Fruit fly (Drosophila melanogaster) whole organism, prepupa: ENCODE data around the gene Sirt1.

Source experiments
- Blimp-1 ChIP-seq: fragments of 200-800 bp; sonication (Bioruptor generic); optimal IDR thresholded peaks from 3 replicates; lab custom pipeline; 2017; ENCODE audit warnings: missing biosample characterization, missing genetic modification characterization, mild to moderate bottlenecking, moderate library complexity, missing genetic modification reagents
- CG10631 ChIP-seq: fragments of 200-800 bp; sonication (Bioruptor generic); optimal IDR thresholded peaks from 2 replicates; lab custom pipeline; 2016; ENCODE audit warnings: missing biosample characterization, missing genetic modification characterization
- CG10669 ChIP-seq: fragments of 200-800 bp; sonication (Bioruptor generic); optimal IDR thresholded peaks from 3 replicates; lab custom pipeline; 2018; ENCODE audit warnings: missing biosample characterization, mild to moderate bottlenecking, missing genetic modification characterization, moderate library complexity
- CG11762 ChIP-seq: fragments of 200-800 bp; sonication (Bioruptor generic); optimal IDR thresholded peaks from 3 replicates; lab custom pipeline; 2016; ENCODE audit warnings: missing biosample characterization, missing genetic modification characterization; ENCODE audit not compliant: insufficient read depth
- CG11902 ChIP-seq: fragments of 200-800 bp; sonication (Bioruptor generic); optimal IDR thresholded peaks from 3 replicates; lab custom pipeline; 2016; ENCODE audit warnings: missing biosample characterization, missing genetic modification characterization
- CG1621 ChIP-seq: fragments of 200-800 bp; sonication (Bioruptor generic); optimal IDR thresholded peaks from 3 replicates; lab custom pipeline; 2018; ENCODE audit warnings: missing biosample characterization, mild to moderate bottlenecking, missing genetic modification characterization
- CG16779 ChIP-seq: fragments of 200-800 bp; sonication (Bioruptor generic); optimal IDR thresholded peaks from 3 replicates; lab custom pipeline; 2017; ENCODE audit warnings: missing biosample characterization, mild to moderate bottlenecking, missing genetic modification characterization
- CG3032 ChIP-seq: fragments of 200-800 bp; optimal IDR thresholded peaks from 2 replicates; lab custom pipeline; 2019; ENCODE audit warnings: missing biosample characterization, mild to moderate bottlenecking, missing genetic modification characterization, moderate library complexity
- CG31627 ChIP-seq: fragments of 200-800 bp; sonication (Bioruptor generic); optimal IDR thresholded peaks from 3 replicates; lab custom pipeline; 2016; ENCODE audit warnings: missing biosample characterization, missing genetic modification characterization
- CG3919 ChIP-seq: fragments of 200-800 bp; sonication (Bioruptor generic); optimal IDR thresholded peaks from 3 replicates; lab custom pipeline; 2016; ENCODE audit warnings: missing biosample characterization, missing genetic modification characterization
- CG4318 ChIP-seq: fragments of 200-800 bp; sonication (Bioruptor generic); optimal IDR thresholded peaks from 3 replicates; lab custom pipeline; 2017; ENCODE audit warnings: missing biosample characterization, mild to moderate bottlenecking, missing genetic modification characterization
- CG6163 ChIP-seq: fragments of 200-800 bp; sonication (Bioruptor generic); IDR thresholded peaks from 3 replicates; pipeline ENCODE4 v1.3.6; 2022; ENCODE audit warnings: missing biosample characterization, missing genetic modification characterization
- CG6792 ChIP-seq: fragments of 200-800 bp; sonication (Bioruptor generic); optimal IDR thresholded peaks from 3 replicates; lab custom pipeline; 2016; ENCODE audit warnings: missing biosample characterization, missing genetic modification characterization
- CG6808 ChIP-seq: fragments of 200-800 bp; sonication (Bioruptor generic); optimal IDR thresholded peaks from 3 replicates; lab custom pipeline; 2017; ENCODE audit warnings: missing biosample characterization, missing genetic modification characterization, mild to moderate bottlenecking, moderate library complexity, missing genetic modification reagents
- CG6854 ChIP-seq: fragments of 200-800 bp; sonication (Bioruptor generic); optimal IDR thresholded peaks from 2 replicates; lab custom pipeline; 2017; ENCODE audit warnings: missing biosample characterization, mild to moderate bottlenecking, missing genetic modification characterization
- CG7368 ChIP-seq: fragments of 200-800 bp; sonication (Bioruptor generic); optimal IDR thresholded peaks from 3 replicates; lab custom pipeline; 2016; ENCODE audit warnings: missing biosample characterization, missing genetic modification characterization
- CG8119 ChIP-seq: fragments of 200-800 bp; sonication (Bioruptor generic); IDR thresholded peaks from 3 replicates; pipeline ENCODE4 v1.3.6; 2022; ENCODE audit warnings: missing biosample characterization, missing genetic modification characterization
- CG8319 ChIP-seq: fragments of 200-800 bp; sonication (Bioruptor generic); optimal IDR thresholded peaks from 3 replicates; lab custom pipeline; 2016; ENCODE audit warnings: missing biosample characterization, missing genetic modification characterization
- CG8632 ChIP-seq: fragments of 200-800 bp; sonication (Bioruptor generic); optimal IDR thresholded peaks from 3 replicates; lab custom pipeline; 2016; ENCODE audit warnings: missing biosample characterization, missing genetic modification characterization
- CG9139 ChIP-seq: fragments of 200-800 bp; sonication (Bioruptor generic); optimal IDR thresholded peaks from 3 replicates; lab custom pipeline; 2017; ENCODE audit warnings: missing biosample characterization, mild to moderate bottlenecking, missing genetic modification characterization
- Eip75B ChIP-seq: fragments of 200-800 bp; sonication (Bioruptor generic); optimal IDR thresholded peaks from 3 replicates; lab custom pipeline; 2016; ENCODE audit warnings: missing biosample characterization, missing genetic modification characterization
- Eip78C ChIP-seq: fragments of 200-800 bp; sonication (Bioruptor generic); peaks from one replicate; lab custom pipeline; 2016; ENCODE audit warnings: missing biosample characterization, missing genetic modification characterization
- Eip93F ChIP-seq: fragments of 200-800 bp; sonication (Bioruptor generic); optimal IDR thresholded peaks from 2 replicates; lab custom pipeline; 2016; ENCODE audit warnings: missing biosample characterization, mild to moderate bottlenecking, missing genetic modification characterization
- Ets21C ChIP-seq: fragments of 200-800 bp; sonication (Bioruptor generic); optimal IDR thresholded peaks from 3 replicates; lab custom pipeline; 2016; ENCODE audit warnings: missing biosample characterization, missing genetic modification characterization
- Ets96B ChIP-seq: fragments of 200-800 bp; optimal IDR thresholded peaks from 2 replicates; lab custom pipeline; 2019; ENCODE audit warnings: missing biosample characterization, mild to moderate bottlenecking, missing genetic modification characterization, moderate library complexity
- Gug ChIP-seq: fragments of 200-800 bp; sonication (Bioruptor generic); IDR thresholded peaks from 2 replicates; pipeline ENCODE4 v1.3.6; 2022; ENCODE audit warnings: missing biosample characterization, missing genetic modification characterization
- Met ChIP-seq: fragments of 200-800 bp; sonication (Bioruptor generic); optimal IDR thresholded peaks from 3 replicates; lab custom pipeline; 2016; ENCODE audit warnings: missing biosample characterization, missing genetic modification characterization
- Smox ChIP-seq: fragments of 200-800 bp; sonication (Bioruptor generic); optimal IDR thresholded peaks from 3 replicates; lab custom pipeline; 2016; ENCODE audit warnings: missing biosample characterization, missing genetic modification characterization
- Sox102F ChIP-seq: fragments of 200-800 bp; sonication (Bioruptor generic); optimal IDR thresholded peaks from 2 replicates; lab custom pipeline; 2016; ENCODE audit warnings: missing biosample characterization, mild to moderate bottlenecking, missing genetic modification characterization
- Sox15 ChIP-seq: fragments of 200-800 bp; sonication (Bioruptor generic); optimal IDR thresholded peaks from 3 replicates; lab custom pipeline; 2016; ENCODE audit warnings: missing biosample characterization, missing genetic modification characterization
- achi ChIP-seq: fragments of 200-800 bp; sonication (Bioruptor generic); optimal IDR thresholded peaks from 3 replicates; lab custom pipeline; 2016; ENCODE audit warnings: missing biosample characterization, missing genetic modification characterization
- cyc ChIP-seq: fragments of 200-800 bp; sonication (Bioruptor generic); optimal IDR thresholded peaks from 3 replicates; lab custom pipeline; 2016; ENCODE audit warnings: missing biosample characterization, missing genetic modification characterization
- dac ChIP-seq: fragments of 200-800 bp; sonication (Bioruptor generic); optimal IDR thresholded peaks from 2 replicates; lab custom pipeline; 2017; ENCODE audit warnings: missing biosample characterization, mild to moderate bottlenecking, missing genetic modification characterization
- dsx ChIP-seq: fragments of 200-800 bp; optimal IDR thresholded peaks from 3 replicates; lab custom pipeline; 2019; ENCODE audit warnings: missing biosample characterization, mild to moderate bottlenecking, missing genetic modification characterization, moderate library complexity; ENCODE audit not compliant: poor library complexity, severe bottlenecking
- eg ChIP-seq: fragments of 200-800 bp; sonication (Bioruptor generic); IDR thresholded peaks from 3 replicates; pipeline ENCODE4 v1.3.6; 2022; ENCODE audit warnings: missing biosample characterization, missing genetic modification characterization
- esn ChIP-seq: fragments of 200-800 bp; sonication (Bioruptor generic); optimal IDR thresholded peaks from 2 replicates; lab custom pipeline; 2016; ENCODE audit warnings: missing biosample characterization, mild to moderate bottlenecking, missing genetic modification characterization, moderate library complexity
- fd59A ChIP-seq: fragments of 200-800 bp; sonication (Bioruptor generic); optimal IDR thresholded peaks from 2 replicates; lab custom pipeline; 2017; ENCODE audit warnings: missing biosample characterization, mild to moderate bottlenecking, missing genetic modification characterization, missing genetic modification reagents
- fd85E ChIP-seq: fragments of 200-800 bp; sonication (Bioruptor generic); optimal IDR thresholded peaks from 3 replicates; lab custom pipeline; 2016; ENCODE audit warnings: missing biosample characterization, missing genetic modification characterization
- fkh ChIP-seq: fragments of 200-800 bp; sonication (Bioruptor generic); optimal IDR thresholded peaks from 3 replicates; lab custom pipeline; 2017; ENCODE audit warnings: missing biosample characterization, mild to moderate bottlenecking, missing genetic modification characterization, moderate library complexity
- net ChIP-seq: fragments of 200-800 bp; sonication (Bioruptor generic); optimal IDR thresholded peaks from 3 replicates; lab custom pipeline; 2016; ENCODE audit warnings: missing biosample characterization, missing genetic modification characterization
- pdm3 ChIP-seq: fragments of 200-800 bp; sonication (Bioruptor generic); optimal IDR thresholded peaks from 3 replicates; lab custom pipeline; 2016; ENCODE audit warnings: missing biosample characterization, missing genetic modification characterization
- salr ChIP-seq, 2 experiments: fragments of 200-800 bp; sonication (Bioruptor generic); optimal IDR thresholded peaks; 3 replicates each; lab custom pipeline; 2016 to 2018; ENCODE audit warnings: missing biosample characterization in 2 of 2, missing genetic modification characterization in 2 of 2, mild to moderate bottlenecking in 1 of 2
- spab ChIP-seq: fragments of 200-800 bp; sonication (Bioruptor generic); optimal IDR thresholded peaks from 2 replicates; lab custom pipeline; 2017; ENCODE audit warnings: missing biosample characterization, mild to moderate bottlenecking, missing genetic modification characterization, missing genetic modification reagents
- ss ChIP-seq, 2 experiments: fragments of 200-800 bp; sonication (Bioruptor generic); optimal IDR thresholded peaks; 2 replicates in 1 of 2; 3 replicates in 1 of 2; lab custom pipeline; 2017 to 2018; ENCODE audit warnings: mild to moderate bottlenecking in 2 of 2, missing biosample characterization in 2 of 2, missing genetic modification characterization in 2 of 2, moderate library complexity in 1 of 2
- svp ChIP-seq: fragments of 200-800 bp; sonication (Bioruptor generic); peaks from one replicate; lab custom pipeline; 2016; ENCODE audit warnings: missing biosample characterization, missing genetic modification characterization
- topi ChIP-seq: fragments of 200-800 bp; sonication (Bioruptor generic); optimal IDR thresholded peaks from 3 replicates; lab custom pipeline; 2016; ENCODE audit warnings: missing biosample characterization, missing genetic modification characterization

Gene Sirt1

dm6 chr2L:13146254-13146653, 19.1 kb upstream of the Sirt1 start (continued):
- TF ChIP-seq CG11762: peak; percentile 24
- TF ChIP-seq eg: 0 out of 3 replicates have a peak, but pooled peaks have one; percentile 5
- TF ChIP-seq CG6792 (GFP tag; lab: Kevin White, UChicago): no peak
- peak; percentile 35 for TF ChIP-seq CG7368 (GFP tag; lab: Kevin White, UChicago)
- peak; percentile 37 for TF ChIP-seq achi
- TF ChIP-seq Sox102F (GFP tag; lab: Kevin White, UChicago): peak; percentile 7
- TF ChIP-seq CG8119 (GFP tag; lab: Robert Waterston, UW): peak; percentile 40; the same call in 1 of the 3 replicates
- TF ChIP-seq ss (GFP tag; optimal IDR thresholded peaks at IDR 0.05; lab: Kevin White, UChicago): peak; percentile 44 to 71
- TF ChIP-seq Ets21C (GFP tag; lab: Kevin White, UChicago): no peak
- no peak for TF ChIP-seq CG31627
- TF ChIP-seq salr (GFP tag; optimal IDR thresholded peaks at IDR 0.05; lab: Kevin White, UChicago): peak in 1 of 2 experiments; percentile 24
- TF ChIP-seq CG8632 (GFP tag; lab: Kevin White, UChicago): peak; percentile 33
- TF ChIP-seq CG1621 (tag; lab: Kevin White, UChicago): peak; percentile 34
- TF ChIP-seq Eip93F (GFP tag; lab: Kevin White, UChicago): no peak
- peak; percentile 59 for TF ChIP-seq CG9139 (GFP tag; lab: Kevin White, UChicago)
- peak; percentile 80 for TF ChIP-seq dsx (GFP tag; lab: Kevin White, UChicago)
- no peak for TF ChIP-seq Sox15 (GFP tag; lab: Kevin White, UChicago)
- peak; percentile 83 for TF ChIP-seq Ets96B (tag; lab: Kevin White, UChicago)

- peak; percentile 42 for TF ChIP-seq Eip75B (GFP tag; lab: Kevin White, UChicago)
- no peak for TF ChIP-seq CG8319 (GFP tag; lab: Kevin White, UChicago)
- no peak for TF ChIP-seq CG8119 (GFP tag; lab: Robert Waterston, UW)
- peak in 1 of 2 experiments; percentile 59 for TF ChIP-seq ss (GFP tag; optimal IDR thresholded peaks at IDR 0.05; lab: Kevin White, UChicago)
These were observed 11.1 kb upstream of the Sirt1 start for dm6 chr2L:13154313-13154712.

DNA sequence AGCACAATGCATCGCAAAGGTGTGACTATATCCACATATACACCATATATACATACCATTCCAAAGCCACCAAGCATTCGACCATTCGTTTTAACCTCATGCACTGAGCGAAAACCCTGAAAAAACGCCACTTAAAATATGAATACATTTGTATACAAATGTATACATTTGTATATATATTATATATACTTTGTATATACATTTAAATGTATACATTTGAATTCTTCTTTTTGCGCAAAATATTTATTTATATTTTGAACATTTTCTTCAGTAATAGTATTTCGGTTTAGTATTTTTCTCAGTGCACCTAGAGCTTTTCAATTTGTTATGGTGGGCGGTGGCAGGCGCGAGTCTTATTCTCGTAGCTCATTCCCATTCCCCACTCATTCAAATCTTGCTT, 9.0 kb upstream of the Sirt1 start:
- no peak for TF ChIP-seq CG6808 (GFP tag; lab: Kevin White, UChicago)
- TF ChIP-seq CG10669 (GFP tag; lab: Kevin White, UChicago): no peak
- no peak for TF ChIP-seq CG3032 (tag; lab: Kevin White, UChicago)
- no peak for TF ChIP-seq CG4318 (GFP tag; lab: Kevin White, UChicago)
- no peak for TF ChIP-seq CG11902 (GFP tag; lab: Kevin White, UChicago)
- TF ChIP-seq Gug (GFP tag; lab: Robert Waterston, UW): no peak
- no peak for TF ChIP-seq fkh (GFP tag; lab: Kevin White, UChicago)
- TF ChIP-seq pdm3: no peak
- no peak for TF ChIP-seq net
- TF ChIP-seq Ets21C (GFP tag; lab: Kevin White, UChicago): no peak
- no peak for TF ChIP-seq esn (GFP tag; lab: Kevin White, UChicago)
- peak; percentile 12 for TF ChIP-seq CG10631 (GFP tag; lab: Kevin White, UChicago)
- TF ChIP-seq CG6163 (GFP tag; lab: Robert Waterston, UW): 0 out of 3 replicates have a peak, but pooled peaks have one; percentile 32
- no peak for TF ChIP-seq CG31627
- TF ChIP-seq Eip75B (GFP tag; lab: Kevin White, UChicago): no peak
- no peak for TF ChIP-seq CG11762
- TF ChIP-seq CG6854: no peak
- TF ChIP-seq CG6792 (GFP tag; lab: Kevin White, UChicago): no peak
- TF ChIP-seq fd59A (GFP tag; lab: Kevin White, UChicago): no peak
- no peak for TF ChIP-seq salr (GFP tag; optimal IDR thresholded peaks at IDR 0.05; lab: Kevin White, UChicago)
- TF ChIP-seq topi (GFP tag; lab: Kevin White, UChicago): no peak
- TF ChIP-seq Blimp-1: no peak
- no peak for TF ChIP-seq fd85E (GFP tag; lab: Kevin White, UChicago)
- TF ChIP-seq CG8319 (GFP tag; lab: Kevin White, UChicago): no peak
- TF ChIP-seq dac (GFP tag; lab: Kevin White, UChicago): no peak
- TF ChIP-seq Met (GFP tag; lab: Kevin White, UChicago): no peak
- TF ChIP-seq Ets96B (tag; lab: Kevin White, UChicago): peak; percentile 27
- no peak for TF ChIP-seq CG16779 (tag; lab: Kevin White, UChicago)
- peak; percentile 21 for TF ChIP-seq achi
- TF ChIP-seq Eip78C: peak; percentile 49
- TF ChIP-seq svp (GFP tag; lab: Kevin White, UChicago): peak; percentile 66
- TF ChIP-seq CG3919 (GFP tag; lab: Kevin White, UChicago): no peak
- no peak for TF ChIP-seq spab (GFP tag; lab: Kevin White, UChicago)
- no peak for TF ChIP-seq Smox (GFP tag; lab: Kevin White, UChicago)
- no peak for TF ChIP-seq cyc
